Fruit fly (Drosophila melanogaster) whole organism, embryonic: ENCODE data around the gene Arpc2.

Experiments
- BEAF-32 ChIP-seq: fragments of 200-800 bp; sonication (Bioruptor generic); optimal IDR thresholded peaks from 3 replicates; lab custom pipeline; 2017; ENCODE audit warnings: missing biosample characterization, missing genetic modification characterization, mild to moderate bottlenecking, moderate library complexity, missing genetic modification reagents
- Blimp-1 ChIP-seq: fragments of 200-800 bp; sonication (Bioruptor generic); optimal IDR thresholded peaks from 3 replicates; lab custom pipeline; 2018; ENCODE audit warnings: missing biosample characterization, missing genetic modification characterization, mild to moderate bottlenecking, moderate library complexity, missing genetic modification reagents
- C15 ChIP-seq: fragments of 200-800 bp; sonication (Bioruptor generic); IDR thresholded peaks from 3 replicates; pipeline ENCODE4 v1.3.6; 2022; ENCODE audit warnings: missing biosample characterization, missing genetic modification characterization
- CG10321 ChIP-seq: fragments of 200-800 bp; sonication (Bioruptor generic); IDR thresholded peaks from 2 replicates; pipeline ENCODE4 v1.3.6; 2022; ENCODE audit warnings: missing biosample characterization, missing genetic modification characterization
- CG11456 ChIP-seq: fragments of 200-800 bp; sonication (Bioruptor generic); IDR thresholded peaks from 3 replicates; pipeline ENCODE4 v1.3.6; 2022; ENCODE audit warnings: missing biosample characterization, missing genetic modification characterization
- CG12155 ChIP-seq: fragments of 200-800 bp; sonication (Bioruptor generic); optimal IDR thresholded peaks from 3 replicates; lab custom pipeline; 2016; ENCODE audit warnings: missing biosample characterization, missing genetic modification characterization
- CG12299 ChIP-seq: fragments of 200-800 bp; sonication (Bioruptor generic); optimal IDR thresholded peaks from 2 replicates; lab custom pipeline; 2018; ENCODE audit warnings: missing biosample characterization, mild to moderate bottlenecking, missing genetic modification characterization
- CG14441 ChIP-seq: fragments of 200-800 bp; sonication (Bioruptor generic); IDR thresholded peaks from 2 replicates; pipeline ENCODE4 v1.3.6; 2022; ENCODE audit warnings: missing biosample characterization, missing genetic modification characterization
- CG14860 ChIP-seq: fragments of 200-800 bp; sonication (Bioruptor generic); IDR thresholded peaks from 3 replicates; pipeline ENCODE4 v1.3.6; 2022; ENCODE audit warnings: missing biosample characterization, missing genetic modification characterization; ENCODE audit not compliant: partially characterized antibody
- CG15514 ChIP-seq: fragments of 200-800 bp; sonication (Bioruptor generic); optimal IDR thresholded peaks from 3 replicates; lab custom pipeline; 2017; ENCODE audit warnings: missing biosample characterization, missing genetic modification characterization, mild to moderate bottlenecking, moderate library complexity, missing genetic modification reagents
- CG17328 ChIP-seq: fragments of 200-800 bp; sonication (Bioruptor generic); IDR thresholded peaks from 2 replicates; pipeline ENCODE4 v1.3.6; 2022; ENCODE audit warnings: missing biosample characterization, missing genetic modification characterization
- CG17612 ChIP-seq: fragments of 200-800 bp; sonication (Bioruptor generic); IDR thresholded peaks from 2 replicates; pipeline ENCODE4 v1.3.6; 2022; ENCODE audit warnings: missing biosample characterization, missing genetic modification characterization
- CG17912 ChIP-seq: fragments of 200-800 bp; sonication (Bioruptor generic); optimal IDR thresholded peaks from 2 replicates; lab custom pipeline; 2018; ENCODE audit warnings: missing biosample characterization, mild to moderate bottlenecking, missing genetic modification characterization
- CG2712 ChIP-seq: fragments of 200-800 bp; optimal IDR thresholded peaks from 3 replicates; lab custom pipeline; 2019; ENCODE audit warnings: missing biosample characterization, mild to moderate bottlenecking, missing genetic modification characterization, moderate library complexity
- CG30403 ChIP-seq: fragments of 200-800 bp; sonication (Bioruptor generic); optimal IDR thresholded peaks from 3 replicates; lab custom pipeline; 2016; ENCODE audit warnings: missing biosample characterization, missing genetic modification characterization
- CG32532 ChIP-seq: fragments of 200-800 bp; sonication (Bioruptor generic); IDR thresholded peaks from 2 replicates; pipeline ENCODE4 v1.3.6; 2022; ENCODE audit warnings: missing biosample characterization, missing genetic modification characterization
- CG33557 ChIP-seq: fragments of 200-800 bp; sonication (Bioruptor generic); optimal IDR thresholded peaks from 2 replicates; lab custom pipeline; 2019; ENCODE audit warnings: missing biosample characterization, mild to moderate bottlenecking, missing genetic modification characterization, moderate library complexity
- CG5180 ChIP-seq: fragments of 200-800 bp; sonication (Bioruptor generic); optimal IDR thresholded peaks from 3 replicates; lab custom pipeline; 2017; ENCODE audit warnings: missing biosample characterization, missing genetic modification characterization, mild to moderate bottlenecking, moderate library complexity, missing genetic modification reagents
- CG7745 ChIP-seq: fragments of 200-800 bp; sonication (Bioruptor generic); optimal IDR thresholded peaks from 2 replicates; lab custom pipeline; 2018; ENCODE audit warnings: missing biosample characterization, mild to moderate bottlenecking, missing genetic modification characterization, moderate library complexity
- Dref ChIP-seq: fragments of 200-800 bp; sonication (Bioruptor generic); IDR thresholded peaks from 2 replicates; pipeline ENCODE4 v1.3.6; 2022; ENCODE audit warnings: missing biosample characterization, missing genetic modification characterization
- E2f2 ChIP-seq: fragments of 200-800 bp; sonication (Bioruptor generic); IDR thresholded peaks from 2 replicates; pipeline ENCODE4 v1.3.6; 2022; ENCODE audit warnings: missing biosample characterization, missing genetic modification characterization
- Ets65A ChIP-seq: fragments of 200-800 bp; sonication (Bioruptor generic); peaks from one replicate; lab custom pipeline; 2016; ENCODE audit warnings: missing biosample characterization, missing genetic modification characterization
- Hr39 ChIP-seq: fragments of >200 bp; optimal IDR thresholded peaks from 2 replicates; lab custom pipeline; 2017
- Med ChIP-seq: fragments of 200-800 bp; sonication (Bioruptor generic); peaks from one replicate; lab custom pipeline; 2016; ENCODE audit warnings: missing biosample characterization, missing genetic modification characterization, mild to moderate bottlenecking, inconsistent platforms, moderate library complexity
- Sin3A ChIP-seq: fragments of >200 bp; optimal IDR thresholded peaks from 2 replicates; lab custom pipeline; 2018
- Sox102F ChIP-seq: fragments of 200-800 bp; sonication (Bioruptor generic); optimal IDR thresholded peaks from 2 replicates; lab custom pipeline; 2018; ENCODE audit warnings: missing biosample characterization, mild to moderate bottlenecking, missing genetic modification characterization, moderate library complexity
- Sry-δ ChIP-seq: fragments of 200-800 bp; sonication (Bioruptor generic); optimal IDR thresholded peaks from 2 replicates; lab custom pipeline; 2016; ENCODE audit warnings: missing biosample characterization, missing genetic modification characterization
- bsh ChIP-seq, 2 experiments: fragments of 200-800 bp; sonication (Bioruptor generic); optimal IDR thresholded peaks; 2 replicates each; lab custom pipeline; 2017 to 2018; ENCODE audit warnings: mild to moderate bottlenecking in 2 of 2, missing biosample characterization in 2 of 2, missing genetic modification characterization in 2 of 2, moderate library complexity in 1 of 2
- caup ChIP-seq: fragments of 200-800 bp; sonication (Bioruptor generic); optimal IDR thresholded peaks from 3 replicates; lab custom pipeline; 2017; ENCODE audit warnings: missing biosample characterization, mild to moderate bottlenecking, missing genetic modification characterization, moderate library complexity; ENCODE audit not compliant: severe bottlenecking
- chinmo ChIP-seq: fragments of 200-800 bp; sonication (Bioruptor generic); IDR thresholded peaks from 4 replicates; pipeline ENCODE4 v1.3.6; 2022; ENCODE audit warnings: missing biosample characterization, missing genetic modification characterization; ENCODE audit not compliant: partially characterized antibody
- crp ChIP-seq, 2 experiments: fragments of 200-800 bp; sonication (Bioruptor generic); optimal IDR thresholded peaks; 2 replicates in 1 of 2; 3 replicates in 1 of 2; lab custom pipeline; 2017; ENCODE audit warnings: missing biosample characterization in 2 of 2, missing genetic modification characterization in 2 of 2, mild to moderate bottlenecking in 1 of 2, moderate library complexity in 1 of 2
- ewg ChIP-seq: fragments of 200-800 bp; sonication (Bioruptor generic); optimal IDR thresholded peaks from 3 replicates; lab custom pipeline; 2017; ENCODE audit warnings: mild to moderate bottlenecking, missing biosample characterization, missing genetic modification reagents, missing genetic modification characterization
- exex ChIP-seq: fragments of 200-800 bp; sonication (Bioruptor generic); optimal IDR thresholded peaks from 4 replicates; lab custom pipeline; 2018; ENCODE audit warnings: missing biosample characterization, mild to moderate bottlenecking, missing genetic modification characterization, moderate library complexity
- gsb ChIP-seq: fragments of 200-800 bp; sonication (Bioruptor generic); IDR thresholded peaks from 2 replicates; pipeline ENCODE4 v1.3.6; 2022; ENCODE audit warnings: missing biosample characterization, missing genetic modification characterization
- knrl ChIP-seq: fragments of 200-800 bp; sonication (Bioruptor generic); IDR thresholded peaks from 3 replicates; pipeline ENCODE4 v1.3.6; 2022; ENCODE audit warnings: missing biosample characterization, missing genetic modification characterization; ENCODE audit not compliant: partially characterized antibody
- lola ChIP-seq, 3 experiments: fragments of >200 bp in 2 of 3; fragments of 200-800 bp in 1 of 3; sonication (Bioruptor generic) in 1 of 3; optimal IDR thresholded peaks; 2 replicates each; lab custom pipeline; 2017 to 2019; ENCODE audit warnings: missing biosample characterization in 3 of 3, missing genetic modification characterization in 3 of 3, mild to moderate bottlenecking in 1 of 3, moderate library complexity in 1 of 3
- psq ChIP-seq: fragments of 200-800 bp; sonication (Bioruptor generic); optimal IDR thresholded peaks from 2 replicates; lab custom pipeline; 2017; ENCODE audit warnings: missing biosample characterization, missing genetic modification characterization
- scrt ChIP-seq: fragments of 200-800 bp; sonication (Bioruptor generic); optimal IDR thresholded peaks from 2 replicates; lab custom pipeline; 2018; ENCODE audit warnings: missing biosample characterization, mild to moderate bottlenecking, missing genetic modification characterization, moderate library complexity
- sens-2 ChIP-seq: fragments of 200-800 bp; sonication (Bioruptor generic); IDR thresholded peaks from 2 replicates; pipeline ENCODE4 v1.3.6; 2022; ENCODE audit warnings: missing biosample characterization, missing genetic modification characterization
- slbo ChIP-seq: fragments of 200-800 bp; sonication (Bioruptor generic); IDR thresholded peaks from 2 replicates; pipeline ENCODE4 v1.3.6; 2022; ENCODE audit warnings: missing biosample characterization, missing genetic modification characterization
- slou ChIP-seq: fragments of 200-800 bp; sonication (Bioruptor generic); optimal IDR thresholded peaks from 3 replicates; lab custom pipeline; 2016; ENCODE audit warnings: missing biosample characterization, missing genetic modification characterization
- tgo ChIP-seq: fragments of 200-800 bp; sonication (Bioruptor generic); IDR thresholded peaks from 3 replicates; pipeline ENCODE4 v1.3.6; 2022; ENCODE audit warnings: missing biosample characterization, missing genetic modification characterization

Gene Arpc2

dm6 chr2L:20417597-20418286, 885 bp downstream of the Arpc2 start (continued):
- peak; percentile 52; the same call in 1 of the 2 replicates for TF ChIP-seq slbo (GFP tag; lab: Robert Waterston, UW)
- no peak for TF ChIP-seq crp (GFP tag; optimal IDR thresholded peaks at IDR 0.05; lab: Kevin White, UChicago)
- TF ChIP-seq slou = no peak
- TF ChIP-seq CG11456 (GFP tag; lab: Robert Waterston, UW) = peak; percentile 62; the same call in 2 of the 3 replicates
- peak; percentile 33 for TF ChIP-seq CG30403 (GFP tag; lab: Kevin White, UChicago)
- no peak for TF ChIP-seq C15 (GFP tag; lab: Robert Waterston, UW)
- peak; percentile 5 for TF ChIP-seq psq (GFP tag; lab: Kevin White, UChicago)
- TF ChIP-seq bsh (GFP tag; optimal IDR thresholded peaks at IDR 0.05; lab: Kevin White, UChicago) = peak in 1 of 2 experiments; percentile 2

- no peak for TF ChIP-seq CG12155 (GFP tag; lab: Kevin White, UChicago)
- TF ChIP-seq exex (tag; lab: Kevin White, UChicago) = peak; percentile 56
- no peak for TF ChIP-seq CG32532
- no peak for TF ChIP-seq tgo (GFP tag; lab: Robert Waterston, UW)
- no peak for TF ChIP-seq Blimp-1
- no peak for TF ChIP-seq Sox102F (GFP tag; lab: Kevin White, UChicago)
- no peak for TF ChIP-seq CG14441
These were observed 3.2 kb downstream of the Arpc2 start for dm6 chr2L:20420035-20420434.

- no peak for TF ChIP-seq Sin3A (lab: Kevin White, UChicago)
- TF ChIP-seq CG33557 = no peak
- TF ChIP-seq CG17912 (GFP tag; lab: Kevin White, UChicago) = no peak
- TF ChIP-seq CG10321 (GFP tag; lab: Robert Waterston, UW) = no peak
- no peak for TF ChIP-seq CG14860 (GFP tag; lab: Robert Waterston, UW)
- TF ChIP-seq CG15514 (GFP tag; lab: Kevin White, UChicago) = no peak
- TF ChIP-seq CG17328 (GFP tag; lab: Robert Waterston, UW) = 0 out of 2 replicates have a peak, but pooled peaks have one; percentile 15
- no peak for TF ChIP-seq CG17612 (GFP tag; lab: Robert Waterston, UW)
- TF ChIP-seq, all 482 proteins: peak for 1
These were observed 7.7 kb downstream of the Arpc2 start, which contains the start of gene CG15130 for dm6 chr2L:20424560-20424959. TSS of gene CG15130 (minus strand) at chr2L:20424660.

dm6 chr2L:20425854-20426396, 9.1 kb downstream of the Arpc2 start, which contains the start of gene CG31688:
TSS of gene CG31688 (plus strand) at chr2L:20426199.
- TF ChIP-seq CG12155 (GFP tag; lab: Kevin White, UChicago) = peak; percentile 99
- TF ChIP-seq E2f2 (GFP tag; lab: Robert Waterston, UW) = peak; percentile 72
- TF ChIP-seq Hr39 (lab: Kevin White, UChicago) = no peak
- no peak for TF ChIP-seq CG12299 (tag; lab: Kevin White, UChicago)
- TF ChIP-seq Dref = peak; percentile 39
- TF ChIP-seq CG15514 (GFP tag; lab: Kevin White, UChicago) = peak; percentile 84
- no peak for TF ChIP-seq gsb (GFP tag; lab: Robert Waterston, UW)
- peak; percentile 15 for TF ChIP-seq BEAF-32 (GFP tag; lab: Kevin White, UChicago)
- peak; percentile 22 for TF ChIP-seq Sry-δ (GFP tag; lab: Kevin White, UChicago)
- TF ChIP-seq Med (GFP tag; lab: Kevin White, UChicago) = peak; percentile 59
- TF ChIP-seq lola (GFP tag; optimal IDR thresholded peaks at IDR 0.05; lab: Kevin White, UChicago) = no peak
- 0 out of 3 replicates have a peak, but pooled peaks have one; percentile 18 for TF ChIP-seq CG11456 (GFP tag; lab: Robert Waterston, UW)
- TF ChIP-seq Ets65A = peak; percentile 67
- peak; percentile 100 for TF ChIP-seq ewg
- TF ChIP-seq scrt (GFP tag; lab: Kevin White, UChicago) = peak; percentile 10
- TF ChIP-seq CG2712 (tag; lab: Kevin White, UChicago) = peak; percentile 97
- no peak for TF ChIP-seq Blimp-1
- TF ChIP-seq chinmo = 0 out of 4 replicates have a peak, but pooled peaks have one; percentile 61
- TF ChIP-seq sens-2 (GFP tag; lab: Robert Waterston, UW) = no peak
- peak; percentile 18 for TF ChIP-seq CG5180 (GFP tag; lab: Kevin White, UChicago)
- no peak for TF ChIP-seq CG7745 (tag; lab: Kevin White, UChicago)
- 0 out of 2 replicates have a peak, but pooled peaks have one; percentile 28 for TF ChIP-seq CG17328 (GFP tag; lab: Robert Waterston, UW)
- TF ChIP-seq knrl (GFP tag; lab: Robert Waterston, UW) = no peak
- no peak for TF ChIP-seq caup
